Worm (Caenorhabditis elegans): Measurements from ENCODE around the gene R07B7.8.

ce11 chrV:12047735-12048134, 36.4 kb downstream of the R07B7.8 start:
- TF ChIP-seq nhr-6 (tag; optimal IDR thresholded peaks at IDR 0.05) (no peak), aha-1 (tag) (no peak), pha-4 (GFP tag; IDR thresholded peaks at IDR 0.05) (no peak), pha-4 (tag; optimal IDR thresholded peaks at IDR 0.05) (no peak), spr-1 (tag; optimal IDR thresholded peaks at IDR 0.05) (no peak), ceh-28 (tag; optimal IDR thresholded peaks at IDR 0.05) (no peak)
